Worm (Caenorhabditis elegans): Measurements from ENCODE around the gene twk-12.

- no peak for TF ChIP-seq ceh-9 (tag; optimal IDR thresholded peaks at IDR 0.05)
- no peak for TF ChIP-seq ama-1 (optimal IDR thresholded peaks at IDR 0.05)
- TF ChIP-seq pros-1 (tag; optimal IDR thresholded peaks at IDR 0.05) = no peak
- no peak for TF ChIP-seq ceh-2 (tag; optimal IDR thresholded peaks at IDR 0.05)
- TF ChIP-seq elt-2 (tag; optimal IDR thresholded peaks at IDR 0.05) = no peak
- no peak for TF ChIP-seq gmeb-2 (tag; optimal IDR thresholded peaks at IDR 0.05)
- TF ChIP-seq rnt-1 (tag; optimal IDR thresholded peaks at IDR 0.05) = no peak
- no peak for TF ChIP-seq pha-2 (tag; optimal IDR thresholded peaks at IDR 0.05)
- TF ChIP-seq dmd-4 (tag; optimal IDR thresholded peaks at IDR 0.05; ENCODE audit: borderline replicate concordance) = no peak
- TF ChIP-seq lim-6 (tag; optimal IDR thresholded peaks at IDR 0.05) = no peak
- no peak for TF ChIP-seq pqm-1 (tag; optimal IDR thresholded peaks at IDR 0.05)
- TF ChIP-seq ceh-24 (tag; optimal IDR thresholded peaks at IDR 0.05) = no peak
Measured at ce11 chrV:10632758-10633157, 34.6 kb upstream of the twk-12 start, which contains the start of gene mab-23.

All from whole organism, late embryonic.